Worm (Caenorhabditis elegans): ENCODE results near the gene che-10.

Gene che-10

ce11 chrII:4612694-4613093 is 25.4 kb downstream of the che-10 start, which contains the start of gene pqn-35:
TSS of gene pqn-35 (plus strand) at chrII:4612994.
- no peak for TF ChIP-seq dao-5 (tag; optimal IDR thresholded peaks at IDR 0.05)
- no peak for TF ChIP-seq him-1 (tag; optimal IDR thresholded peaks at IDR 0.05)
- no peak for TF ChIP-seq W03F9.2 (tag; optimal IDR thresholded peaks at IDR 0.05)

ce11 chrII:4608073-4608472 is 30.1 kb downstream of the che-10 start, which contains the start of gene F35D11.3:
TSS of gene F35D11.3 (plus strand) at chrII:4608372.
- no peak for TF ChIP-seq W03F9.2 (tag; optimal IDR thresholded peaks at IDR 0.05)
- no peak for TF ChIP-seq him-1 (tag; optimal IDR thresholded peaks at IDR 0.05)
- TF ChIP-seq dao-5 (tag; optimal IDR thresholded peaks at IDR 0.05): no peak

- TF ChIP-seq dao-5 (tag; optimal IDR thresholded peaks at IDR 0.05) (no peak), him-1 (tag; optimal IDR thresholded peaks at IDR 0.05) (no peak), W03F9.2 (tag; optimal IDR thresholded peaks at IDR 0.05) (no peak)
Observed at ce11 chrII:4606687-4607297, 31.3 kb downstream of the che-10 start.

- TF ChIP-seq dao-5 (tag; optimal IDR thresholded peaks at IDR 0.05) (no peak), him-1 (tag; optimal IDR thresholded peaks at IDR 0.05) (no peak), W03F9.2 (tag; optimal IDR thresholded peaks at IDR 0.05) (no peak)
Observed at ce11 chrII:4604680-4605079, 33.5 kb downstream of the che-10 start.

- TF ChIP-seq W03F9.2 (tag; optimal IDR thresholded peaks at IDR 0.05) (peak; percentile 3), him-1 (tag; optimal IDR thresholded peaks at IDR 0.05) (no peak), dao-5 (tag; optimal IDR thresholded peaks at IDR 0.05) (no peak)
Observed at ce11 chrII:4604149-4604548, 34.0 kb downstream of the che-10 start.

- TF ChIP-seq him-1 (tag; optimal IDR thresholded peaks at IDR 0.05) (peak; percentile 55), W03F9.2 (tag; optimal IDR thresholded peaks at IDR 0.05) (peak; percentile 59), dao-5 (tag; optimal IDR thresholded peaks at IDR 0.05) (no peak)
Observed at ce11 chrII:4603035-4603434, 35.1 kb downstream of the che-10 start, which contains the start of gene F35D11.4. TSS of gene F35D11.4 (plus strand) at chrII:4603427.

ce11 chrII:4602533-4602932 is 35.6 kb downstream of the che-10 start, which contains the start of gene coa-3:
TSS of gene coa-3 (minus strand) at chrII:4602633.
- TF ChIP-seq W03F9.2 (tag; optimal IDR thresholded peaks at IDR 0.05) (no peak), him-1 (tag; optimal IDR thresholded peaks at IDR 0.05) (no peak), dao-5 (tag; optimal IDR thresholded peaks at IDR 0.05) (no peak)

- TF ChIP-seq dao-5 (tag; optimal IDR thresholded peaks at IDR 0.05): no peak
- no peak for TF ChIP-seq W03F9.2 (tag; optimal IDR thresholded peaks at IDR 0.05)
- TF ChIP-seq him-1 (tag; optimal IDR thresholded peaks at IDR 0.05): no peak
Observed at ce11 chrII:4601256-4601655, 36.9 kb downstream of the che-10 start, which contains the start of gene ipla-1. TSS of gene ipla-1 (minus strand) at chrII:4601356.

ce11 chrII:4600818-4601217 is 37.3 kb downstream of the che-10 start:
- no peak for TF ChIP-seq him-1 (tag; optimal IDR thresholded peaks at IDR 0.05)
- TF ChIP-seq dao-5 (tag; optimal IDR thresholded peaks at IDR 0.05): no peak
- no peak for TF ChIP-seq W03F9.2 (tag; optimal IDR thresholded peaks at IDR 0.05)

- TF ChIP-seq dao-5 (tag; optimal IDR thresholded peaks at IDR 0.05): no peak
- TF ChIP-seq him-1 (tag; optimal IDR thresholded peaks at IDR 0.05): no peak
- no peak for TF ChIP-seq W03F9.2 (tag; optimal IDR thresholded peaks at IDR 0.05)
Observed at ce11 chrII:4600276-4600675, 37.9 kb downstream of the che-10 start.

ce11 chrII:4599838-4600237 is 38.3 kb downstream of the che-10 start:
- TF ChIP-seq W03F9.2 (tag; optimal IDR thresholded peaks at IDR 0.05) (no peak), him-1 (tag; optimal IDR thresholded peaks at IDR 0.05) (no peak), dao-5 (tag; optimal IDR thresholded peaks at IDR 0.05) (no peak)

ce11 chrII:4598815-4599214 is 39.3 kb downstream of the che-10 start:
- no peak for TF ChIP-seq him-1 (tag; optimal IDR thresholded peaks at IDR 0.05)

ce11 chrII:4597441-4597840 is 40.7 kb downstream of the che-10 start:
- no peak for TF ChIP-seq him-1 (tag; optimal IDR thresholded peaks at IDR 0.05)
- no peak for TF ChIP-seq W03F9.2 (tag; optimal IDR thresholded peaks at IDR 0.05)
- no peak for TF ChIP-seq dao-5 (tag; optimal IDR thresholded peaks at IDR 0.05)

ce11 chrII:4590660-4591059 is 47.5 kb downstream of the che-10 start:
- TF ChIP-seq W03F9.2 (tag; optimal IDR thresholded peaks at IDR 0.05) (no peak), him-1 (tag; optimal IDR thresholded peaks at IDR 0.05) (no peak), dao-5 (tag; optimal IDR thresholded peaks at IDR 0.05) (no peak)

ce11 chrII:4590086-4590485 is 48.1 kb downstream of the che-10 start:
- TF ChIP-seq dao-5 (tag; optimal IDR thresholded peaks at IDR 0.05) (no peak), W03F9.2 (tag; optimal IDR thresholded peaks at IDR 0.05) (no peak), him-1 (tag; optimal IDR thresholded peaks at IDR 0.05) (no peak)
